Worm (Caenorhabditis elegans) whole organism, L2 larva: Measurements from ENCODE around the gene yif-1.

Source experiments
- crh-2 ChIP-seq: sonication (generic microtip); optimal IDR thresholded peaks from 2 replicates; lab custom pipeline; 2017; ENCODE audit warnings: missing biosample characterization, missing genetic modification characterization
- egl-27 ChIP-seq: sonication (generic microtip); optimal IDR thresholded peaks from 3 replicates; lab custom pipeline; 2017; ENCODE audit warnings: missing biosample characterization, missing genetic modification reagents, missing genetic modification characterization
- lin-39 ChIP-seq: fragments of 150-350 bp; optimal IDR thresholded peaks from 2 replicates; lab custom pipeline; 2014; ENCODE audit warnings: missing biosample characterization, missing genetic modification reagents, missing genetic modification characterization
- nhr-11 ChIP-seq: fragments of 150-350 bp; optimal IDR thresholded peaks from 2 replicates; lab custom pipeline; 2014; ENCODE audit warnings: missing biosample characterization, missing genetic modification characterization
- nhr-25 ChIP-seq: fragments of 150-350 bp; sonication (generic microtip); optimal IDR thresholded peaks from 3 replicates; lab custom pipeline; 2014; ENCODE audit warnings: missing biosample characterization, missing genetic modification characterization
- skn-1 ChIP-seq: sonication (generic microtip); optimal IDR thresholded peaks from 2 replicates; lab custom pipeline; 2017; ENCODE audit warnings: missing biosample characterization, missing genetic modification characterization
- unc-62 ChIP-seq: fragments of 150-350 bp; optimal IDR thresholded peaks from 2 replicates; lab custom pipeline; 2014; ENCODE audit warnings: missing biosample characterization, missing genetic modification reagents, missing genetic modification characterization

- TF ChIP-seq egl-27 (tag; lab: Kevin White, UChicago), result peak; percentile 67
- TF ChIP-seq unc-62 (GFP tag; lab: Kevin White, UChicago), result no peak
- TF ChIP-seq nhr-25 (tag; lab: Kevin White, UChicago), result peak; percentile 76
- no peak for TF ChIP-seq lin-39 (tag; lab: Kevin White, UChicago)
- peak; percentile 73 for TF ChIP-seq crh-2 (tag; lab: Kevin White, UChicago)
- no peak for TF ChIP-seq nhr-11 (tag; lab: Kevin White, UChicago)
- TF ChIP-seq skn-1 (tag; lab: Kevin White, UChicago), result no peak
Observed at ce11 chrV:10039837-10040236, 14.9 kb downstream of the yif-1 start.
